Fruit fly (Drosophila melanogaster) whole organism, adult: ENCODE measurements around the gene GATAd.

Experiments
- CG14711 ChIP-seq: fragments of 200-800 bp; sonication (Bioruptor generic); optimal IDR thresholded peaks from 2 replicates; lab custom pipeline; 2018; ENCODE audit warnings: missing biosample characterization, mild to moderate bottlenecking, missing genetic modification characterization, moderate library complexity
- CG33017 ChIP-seq: fragments of 200-800 bp; sonication (Bioruptor generic); optimal IDR thresholded peaks from 2 replicates; lab custom pipeline; 2018; ENCODE audit warnings: missing biosample characterization, mild to moderate bottlenecking, missing genetic modification characterization, moderate library complexity
- CG5204 ChIP-seq: fragments of 200-800 bp; sonication (Bioruptor generic); optimal IDR thresholded peaks from 2 replicates; lab custom pipeline; 2016; ENCODE audit warnings: missing biosample characterization, missing genetic modification characterization
- Clk ChIP-seq: fragments of 200-800 bp; sonication (Bioruptor generic); optimal IDR thresholded peaks from 2 replicates; lab custom pipeline; 2017; ENCODE audit warnings: missing biosample characterization, missing genetic modification characterization
- Mnt ChIP-seq: fragments of 200-800 bp; sonication (Bioruptor generic); optimal IDR thresholded peaks from 2 replicates; lab custom pipeline; 2016; ENCODE audit warnings: missing biosample characterization, mild to moderate bottlenecking, missing genetic modification characterization
- bab1 ChIP-seq: fragments of 200-800 bp; sonication (Bioruptor generic); optimal IDR thresholded peaks from 3 replicates; lab custom pipeline; 2019; ENCODE audit warnings: missing biosample characterization, mild to moderate bottlenecking, missing genetic modification characterization, moderate library complexity
- cnc ChIP-seq, 2 experiments: fragments of >200 bp; optimal IDR thresholded peaks; 2 replicates each; lab custom pipeline; 2017
- kay ChIP-seq: fragments of 200-800 bp; sonication (Bioruptor generic); peaks from one replicate; lab custom pipeline; 2016; ENCODE audit warnings: missing biosample characterization, missing genetic modification characterization, borderline replicate concordance
- ovo ChIP-seq: fragments of 200-800 bp; sonication (Bioruptor generic); optimal IDR thresholded peaks from 2 replicates; lab custom pipeline; 2016; ENCODE audit warnings: missing biosample characterization, missing genetic modification characterization
- pad ChIP-seq: fragments of 200-800 bp; sonication (Bioruptor generic); optimal IDR thresholded peaks from 3 replicates; lab custom pipeline; 2017; ENCODE audit warnings: missing biosample characterization, missing genetic modification characterization, mild to moderate bottlenecking, moderate library complexity, missing genetic modification reagents
- toe ChIP-seq: fragments of 200-800 bp; sonication (Bioruptor generic); optimal IDR thresholded peaks from 2 replicates; lab custom pipeline; 2016; ENCODE audit warnings: missing biosample characterization, missing genetic modification characterization

- TF ChIP-seq ovo = no peak
- TF ChIP-seq bab1 = no peak
- TF ChIP-seq CG33017 (tag; lab: Kevin White, UChicago) = peak; percentile 40
- TF ChIP-seq CG14711 (tag; lab: Kevin White, UChicago) = peak; percentile 26
- TF ChIP-seq Mnt (GFP tag; lab: Kevin White, UChicago) = peak; percentile 10
- TF ChIP-seq CG5204 (GFP tag; lab: Kevin White, UChicago) = no peak
- TF ChIP-seq kay (GFP tag; lab: Kevin White, UChicago) = peak; percentile 0
- TF ChIP-seq toe = no peak
- no peak for TF ChIP-seq pad (GFP tag; lab: Kevin White, UChicago)
- TF ChIP-seq cnc (optimal IDR thresholded peaks at IDR 0.05; lab: Kevin White, UChicago) = no peak
- TF ChIP-seq Clk (GFP tag; lab: Kevin White, UChicago) = no peak
These were observed 2.3 kb upstream of the GATAd start, which contains the start of the genes Schip1 and Cox10 for dm6 chr2L:10331066-10331847.
